Fruit fly (Drosophila melanogaster) whole organism: ENCODE measurements around the gene mab-21.

ENCODE experiments used
- CG8478 ChIP-seq: fragments of >200 bp; optimal IDR thresholded peaks from 2 replicates; lab custom pipeline; 2018; ENCODE audit warnings: inconsistent platforms
- Dll ChIP-seq: fragments of >200 bp; optimal IDR thresholded peaks from 2 replicates; lab custom pipeline; 2017
- psq ChIP-seq: fragments of >200 bp; optimal IDR thresholded peaks from 2 replicates; lab custom pipeline; 2017
- usp ChIP-seq: fragments of >200 bp; optimal IDR thresholded peaks from 2 replicates; lab custom pipeline; 2017; ENCODE audit warnings: missing biosample characterization, missing genetic modification characterization, mixed read lengths

dm6 chrX:6000747-6001426, 12.1 kb downstream of the mab-21 start, which contains the start of gene CG4766:
- TF ChIP-seq psq, result no peak
- TF ChIP-seq CG8478, result no peak
- peak; percentile 15 for TF ChIP-seq Dll (lab: Kevin White, UChicago)
- TF ChIP-seq usp (GFP tag; lab: Kevin White, UChicago), result no peak
